Fruit fly (Drosophila melanogaster) whole organism, prepupa: Measurements from ENCODE around the gene ash2.

Experiments used
- Blimp-1 ChIP-seq: fragments of 200-800 bp; sonication (Bioruptor generic); optimal IDR thresholded peaks from 3 replicates; lab custom pipeline; 2017; ENCODE audit warnings: missing biosample characterization, missing genetic modification characterization, mild to moderate bottlenecking, moderate library complexity, missing genetic modification reagents
- CG10631 ChIP-seq: fragments of 200-800 bp; sonication (Bioruptor generic); optimal IDR thresholded peaks from 2 replicates; lab custom pipeline; 2016; ENCODE audit warnings: missing biosample characterization, missing genetic modification characterization
- CG10669 ChIP-seq: fragments of 200-800 bp; sonication (Bioruptor generic); optimal IDR thresholded peaks from 3 replicates; lab custom pipeline; 2018; ENCODE audit warnings: missing biosample characterization, mild to moderate bottlenecking, missing genetic modification characterization, moderate library complexity
- CG11762 ChIP-seq: fragments of 200-800 bp; sonication (Bioruptor generic); optimal IDR thresholded peaks from 3 replicates; lab custom pipeline; 2016; ENCODE audit warnings: missing biosample characterization, missing genetic modification characterization; ENCODE audit not compliant: insufficient read depth
- CG15336 ChIP-seq: fragments of 200-800 bp; sonication (Bioruptor generic); IDR thresholded peaks from 2 replicates; pipeline ENCODE4 v1.3.6; 2022; ENCODE audit warnings: missing biosample characterization, missing genetic modification characterization
- CG1621 ChIP-seq: fragments of 200-800 bp; sonication (Bioruptor generic); optimal IDR thresholded peaks from 3 replicates; lab custom pipeline; 2018; ENCODE audit warnings: missing biosample characterization, mild to moderate bottlenecking, missing genetic modification characterization
- CG16779 ChIP-seq: fragments of 200-800 bp; sonication (Bioruptor generic); optimal IDR thresholded peaks from 3 replicates; lab custom pipeline; 2017; ENCODE audit warnings: missing biosample characterization, mild to moderate bottlenecking, missing genetic modification characterization
- CG3032 ChIP-seq: fragments of 200-800 bp; optimal IDR thresholded peaks from 2 replicates; lab custom pipeline; 2019; ENCODE audit warnings: missing biosample characterization, mild to moderate bottlenecking, missing genetic modification characterization, moderate library complexity
- CG32006 ChIP-seq: fragments of 200-800 bp; sonication (Bioruptor generic); optimal IDR thresholded peaks from 3 replicates; lab custom pipeline; 2017; ENCODE audit warnings: missing biosample characterization, mild to moderate bottlenecking, missing genetic modification characterization
- CG34406 ChIP-seq: fragments of 200-800 bp; sonication (Bioruptor generic); optimal IDR thresholded peaks from 3 replicates; lab custom pipeline; 2016; ENCODE audit warnings: missing biosample characterization, missing genetic modification characterization
- CG3919 ChIP-seq: fragments of 200-800 bp; sonication (Bioruptor generic); optimal IDR thresholded peaks from 3 replicates; lab custom pipeline; 2016; ENCODE audit warnings: missing biosample characterization, missing genetic modification characterization
- CG6163 ChIP-seq: fragments of 200-800 bp; sonication (Bioruptor generic); IDR thresholded peaks from 3 replicates; pipeline ENCODE4 v1.3.6; 2022; ENCODE audit warnings: missing biosample characterization, missing genetic modification characterization
- CG6808 ChIP-seq: fragments of 200-800 bp; sonication (Bioruptor generic); optimal IDR thresholded peaks from 3 replicates; lab custom pipeline; 2017; ENCODE audit warnings: missing biosample characterization, missing genetic modification characterization, mild to moderate bottlenecking, moderate library complexity, missing genetic modification reagents
- CG6854 ChIP-seq: fragments of 200-800 bp; sonication (Bioruptor generic); optimal IDR thresholded peaks from 2 replicates; lab custom pipeline; 2017; ENCODE audit warnings: missing biosample characterization, mild to moderate bottlenecking, missing genetic modification characterization
- CG8119 ChIP-seq: fragments of 200-800 bp; sonication (Bioruptor generic); IDR thresholded peaks from 3 replicates; pipeline ENCODE4 v1.3.6; 2022; ENCODE audit warnings: missing biosample characterization, missing genetic modification characterization
- CG9139 ChIP-seq: fragments of 200-800 bp; sonication (Bioruptor generic); optimal IDR thresholded peaks from 3 replicates; lab custom pipeline; 2017; ENCODE audit warnings: missing biosample characterization, mild to moderate bottlenecking, missing genetic modification characterization
- Eip78C ChIP-seq: fragments of 200-800 bp; sonication (Bioruptor generic); peaks from one replicate; lab custom pipeline; 2016; ENCODE audit warnings: missing biosample characterization, missing genetic modification characterization
- Ets21C ChIP-seq: fragments of 200-800 bp; sonication (Bioruptor generic); optimal IDR thresholded peaks from 3 replicates; lab custom pipeline; 2016; ENCODE audit warnings: missing biosample characterization, missing genetic modification characterization
- Ets96B ChIP-seq: fragments of 200-800 bp; optimal IDR thresholded peaks from 2 replicates; lab custom pipeline; 2019; ENCODE audit warnings: missing biosample characterization, mild to moderate bottlenecking, missing genetic modification characterization, moderate library complexity
- Gug ChIP-seq: fragments of 200-800 bp; sonication (Bioruptor generic); IDR thresholded peaks from 2 replicates; pipeline ENCODE4 v1.3.6; 2022; ENCODE audit warnings: missing biosample characterization, missing genetic modification characterization
- Hr38 ChIP-seq: sonication (Bioruptor generic); optimal IDR thresholded peaks from 2 replicates; lab custom pipeline; 2016; ENCODE audit warnings: missing biosample characterization, missing genetic modification characterization
- Hr39 ChIP-seq: fragments of 200-800 bp; sonication (Bioruptor generic); optimal IDR thresholded peaks from 2 replicates; lab custom pipeline; 2016; ENCODE audit warnings: missing biosample characterization, missing genetic modification characterization
- Hr4 ChIP-seq: fragments of 200-800 bp; sonication (Bioruptor generic); optimal IDR thresholded peaks from 3 replicates; lab custom pipeline; 2016; ENCODE audit warnings: missing biosample characterization, missing genetic modification characterization
- Lpt ChIP-seq: fragments of 200-800 bp; sonication (Bioruptor generic); optimal IDR thresholded peaks from 3 replicates; lab custom pipeline; 2016; ENCODE audit warnings: missing biosample characterization, missing genetic modification characterization
- Sox102F ChIP-seq: fragments of 200-800 bp; sonication (Bioruptor generic); optimal IDR thresholded peaks from 2 replicates; lab custom pipeline; 2016; ENCODE audit warnings: missing biosample characterization, mild to moderate bottlenecking, missing genetic modification characterization
- Sox14 ChIP-seq: fragments of 200-800 bp; sonication (Bioruptor generic); optimal IDR thresholded peaks from 3 replicates; lab custom pipeline; 2016; ENCODE audit warnings: missing biosample characterization, missing genetic modification characterization
- Sox15 ChIP-seq: fragments of 200-800 bp; sonication (Bioruptor generic); optimal IDR thresholded peaks from 3 replicates; lab custom pipeline; 2016; ENCODE audit warnings: missing biosample characterization, missing genetic modification characterization
- achi ChIP-seq: fragments of 200-800 bp; sonication (Bioruptor generic); optimal IDR thresholded peaks from 3 replicates; lab custom pipeline; 2016; ENCODE audit warnings: missing biosample characterization, missing genetic modification characterization
- cyc ChIP-seq: fragments of 200-800 bp; sonication (Bioruptor generic); optimal IDR thresholded peaks from 3 replicates; lab custom pipeline; 2016; ENCODE audit warnings: missing biosample characterization, missing genetic modification characterization
- dac ChIP-seq: fragments of 200-800 bp; sonication (Bioruptor generic); optimal IDR thresholded peaks from 2 replicates; lab custom pipeline; 2017; ENCODE audit warnings: missing biosample characterization, mild to moderate bottlenecking, missing genetic modification characterization
- dsx ChIP-seq: fragments of 200-800 bp; optimal IDR thresholded peaks from 3 replicates; lab custom pipeline; 2019; ENCODE audit warnings: missing biosample characterization, mild to moderate bottlenecking, missing genetic modification characterization, moderate library complexity; ENCODE audit not compliant: poor library complexity, severe bottlenecking
- eg ChIP-seq: fragments of 200-800 bp; sonication (Bioruptor generic); IDR thresholded peaks from 3 replicates; pipeline ENCODE4 v1.3.6; 2022; ENCODE audit warnings: missing biosample characterization, missing genetic modification characterization
- esn ChIP-seq: fragments of 200-800 bp; sonication (Bioruptor generic); optimal IDR thresholded peaks from 2 replicates; lab custom pipeline; 2016; ENCODE audit warnings: missing biosample characterization, mild to moderate bottlenecking, missing genetic modification characterization, moderate library complexity
- fkh ChIP-seq: fragments of 200-800 bp; sonication (Bioruptor generic); optimal IDR thresholded peaks from 3 replicates; lab custom pipeline; 2017; ENCODE audit warnings: missing biosample characterization, mild to moderate bottlenecking, missing genetic modification characterization, moderate library complexity
- lz ChIP-seq: fragments of 200-800 bp; sonication (Bioruptor generic); optimal IDR thresholded peaks from 3 replicates; lab custom pipeline; 2016; ENCODE audit warnings: missing biosample characterization, missing genetic modification characterization
- spab ChIP-seq: fragments of 200-800 bp; sonication (Bioruptor generic); optimal IDR thresholded peaks from 2 replicates; lab custom pipeline; 2017; ENCODE audit warnings: missing biosample characterization, mild to moderate bottlenecking, missing genetic modification characterization, missing genetic modification reagents
- ss ChIP-seq, 2 experiments: fragments of 200-800 bp; sonication (Bioruptor generic); optimal IDR thresholded peaks; 2 replicates in 1 of 2; 3 replicates in 1 of 2; lab custom pipeline; 2017 to 2018; ENCODE audit warnings: mild to moderate bottlenecking in 2 of 2, missing biosample characterization in 2 of 2, missing genetic modification characterization in 2 of 2, moderate library complexity in 1 of 2
- svp ChIP-seq: fragments of 200-800 bp; sonication (Bioruptor generic); peaks from one replicate; lab custom pipeline; 2016; ENCODE audit warnings: missing biosample characterization, missing genetic modification characterization
- vri ChIP-seq: fragments of 200-800 bp; sonication (Bioruptor generic); optimal IDR thresholded peaks from 3 replicates; lab custom pipeline; 2016; ENCODE audit warnings: missing biosample characterization, mild to moderate bottlenecking, missing genetic modification characterization

The ash2 gene

dm6 chr3R:24629877-24630808 is 19.8 kb upstream of the ash2 start, which contains the start of gene Wsck (continued):
- TF ChIP-seq ss (GFP tag; optimal IDR thresholded peaks at IDR 0.05; lab: Kevin White, UChicago) = no peak
- TF ChIP-seq CG3919 = no peak
- TF ChIP-seq Eip78C (GFP tag; lab: Kevin White, UChicago) = peak; percentile 71
- peak; percentile 53 for TF ChIP-seq Lpt (GFP tag; lab: Kevin White, UChicago)
- no peak for TF ChIP-seq Gug (GFP tag; lab: Robert Waterston, UW)
- no peak for TF ChIP-seq CG10669
- peak; percentile 98 for TF ChIP-seq fkh (GFP tag; lab: Kevin White, UChicago)
- TF ChIP-seq CG11762 (GFP tag; lab: Kevin White, UChicago) = no peak
- no peak for TF ChIP-seq CG10631 (GFP tag; lab: Kevin White, UChicago)
- no peak for TF ChIP-seq CG6808 (GFP tag; lab: Kevin White, UChicago)
- TF ChIP-seq lz (GFP tag; lab: Kevin White, UChicago) = no peak
- no peak for TF ChIP-seq vri (GFP tag; lab: Kevin White, UChicago)
- no peak for TF ChIP-seq dsx
- no peak for TF ChIP-seq Hr4 (GFP tag; lab: Kevin White, UChicago)
- TF ChIP-seq esn = peak; percentile 39
- TF ChIP-seq Hr39 (GFP tag; lab: Kevin White, UChicago) = no peak
- TF ChIP-seq Sox14 (GFP tag; lab: Kevin White, UChicago) = peak; percentile 96
- TF ChIP-seq Sox15 (GFP tag; lab: Kevin White, UChicago) = no peak
- TF ChIP-seq achi = no peak
- TF ChIP-seq Blimp-1 (GFP tag; lab: Kevin White, UChicago) = no peak
- no peak for TF ChIP-seq CG15336
- TF ChIP-seq Ets96B (tag; lab: Kevin White, UChicago) = no peak
- TF ChIP-seq CG16779 (tag; lab: Kevin White, UChicago) = no peak
- TF ChIP-seq cyc (GFP tag; lab: Kevin White, UChicago) = no peak
- TF ChIP-seq CG32006 (GFP tag; lab: Kevin White, UChicago) = no peak
- TF ChIP-seq CG9139 (GFP tag; lab: Kevin White, UChicago) = no peak
- no peak for TF ChIP-seq Sox102F (GFP tag; lab: Kevin White, UChicago)
- no peak for TF ChIP-seq Hr38 (GFP tag; lab: Kevin White, UChicago)
- no peak for TF ChIP-seq CG34406
- TF ChIP-seq CG6854 = no peak
- TF ChIP-seq Ets21C (GFP tag; lab: Kevin White, UChicago) = no peak
- no peak for TF ChIP-seq spab (GFP tag; lab: Kevin White, UChicago)

- TF ChIP-seq CG10669 = no peak
- peak; percentile 83 for TF ChIP-seq svp (GFP tag; lab: Kevin White, UChicago)
Measured at dm6 chr3R:24634312-24634711, 15.6 kb upstream of the ash2 start.

dm6 chr3R:24634957-24635356 is 15.0 kb upstream of the ash2 start, which contains the start of gene MtnF:
Gene MtnF (minus strand): TSS chr3R:24635165.
- no peak for TF ChIP-seq Hr4 (GFP tag; lab: Kevin White, UChicago)
- no peak for TF ChIP-seq dac (GFP tag; lab: Kevin White, UChicago)
- TF ChIP-seq cyc (GFP tag; lab: Kevin White, UChicago) = no peak

- no peak for TF ChIP-seq CG3032 (tag; lab: Kevin White, UChicago)
- peak; percentile 29 for TF ChIP-seq achi
- peak; percentile 29 for TF ChIP-seq CG6854
- TF ChIP-seq CG8119 (GFP tag; lab: Robert Waterston, UW) = peak; percentile 56; the same call in 1 of the 3 replicates
- peak; percentile 64 for TF ChIP-seq CG1621 (tag; lab: Kevin White, UChicago)
- TF ChIP-seq Sox14 (GFP tag; lab: Kevin White, UChicago) = peak; percentile 6
- TF ChIP-seq eg (GFP tag; lab: Robert Waterston, UW) = peak; percentile 38; the same call in 1 of the 3 replicates
- TF ChIP-seq CG6163 (GFP tag; lab: Robert Waterston, UW) = peak; percentile 85
- no peak for TF ChIP-seq lz (GFP tag; lab: Kevin White, UChicago)
- no peak for TF ChIP-seq Ets96B (tag; lab: Kevin White, UChicago)
- peak; percentile 59 for TF ChIP-seq Lpt (GFP tag; lab: Kevin White, UChicago)
- TF ChIP-seq CG34406 = no peak
- TF ChIP-seq dsx = peak; percentile 49
- peak; percentile 64 for TF ChIP-seq CG15336
- peak; percentile 8 for TF ChIP-seq esn
Measured at dm6 chr3R:24651044-24651459, 1.1 kb downstream of the ash2 start.
